Fruit fly (Drosophila melanogaster) whole organism: Measurements from ENCODE around the gene CG34313.

ENCODE experiments used
- Dll ChIP-seq: fragments of >200 bp; optimal IDR thresholded peaks from 2 replicates; lab custom pipeline; 2017
- EcR ChIP-seq, 2 experiments: fragments of >200 bp; optimal IDR thresholded peaks; 2 replicates each; lab custom pipeline; 2017; ENCODE audit warnings: missing biosample characterization in 2 of 2, missing genetic modification characterization in 2 of 2, missing genetic modification reagents in 2 of 2

DNA sequence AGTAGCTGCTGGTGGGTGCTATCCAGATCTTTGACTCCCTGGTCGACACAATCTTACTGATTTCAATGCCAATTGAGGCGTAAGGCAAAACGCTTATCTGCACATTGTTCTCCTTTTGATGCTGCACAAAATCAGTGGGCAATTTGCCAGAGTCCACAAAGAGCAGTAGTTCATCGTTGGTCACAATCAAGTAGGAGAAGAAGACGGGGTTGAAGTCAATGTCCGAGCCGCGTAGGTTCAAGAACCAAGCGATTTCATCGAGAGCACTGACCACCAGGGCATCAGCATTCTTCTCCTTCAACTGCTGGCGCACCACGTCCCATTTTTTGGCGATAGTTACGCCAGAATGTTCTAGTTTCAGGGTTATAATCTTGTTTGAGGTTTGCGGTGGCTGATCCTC lies 30.0 kb downstream of the CG34313 start:
- TF ChIP-seq Dll (lab: Kevin White, UChicago): no peak
- no peak for TF ChIP-seq EcR (GFP tag; optimal IDR thresholded peaks at IDR 0.05; lab: Kevin White, UChicago)
